Fruit fly (Drosophila melanogaster): ENCODE results near the gene CG14075.

dm6 chr3L:19014802-19015201 lies 30.0 kb downstream of the CG14075 start:
- TF ChIP-seq dysf (GFP tag; IDR thresholded peaks at IDR 0.05), result no peak
- TF ChIP-seq vvl (GFP tag; IDR thresholded peaks at IDR 0.05), result peak; percentile 11; the same call in 1 of the 2 replicates
- TF ChIP-seq fru (optimal IDR thresholded peaks at IDR 0.05), result no peak
- TF ChIP-seq gcm2 (GFP tag; optimal IDR thresholded peaks at IDR 0.05), result no peak
- TF ChIP-seq CG17568 (GFP tag; optimal IDR thresholded peaks at IDR 0.05), result no peak
- TF ChIP-seq mld (GFP tag; IDR thresholded peaks at IDR 0.05; ENCODE audit: partially characterized antibody), result no peak
- no peak for TF ChIP-seq Dip2 (GFP tag; IDR thresholded peaks at IDR 0.05)
- no peak for TF ChIP-seq CG17328 (GFP tag; IDR thresholded peaks at IDR 0.05)
- TF ChIP-seq Adf1 (GFP tag; IDR thresholded peaks at IDR 0.05), result no peak
- TF ChIP-seq vfl (GFP tag; optimal IDR thresholded peaks at IDR 0.05), result no peak
- no peak for TF ChIP-seq Hsf (GFP tag; optimal IDR thresholded peaks at IDR 0.05)
- TF ChIP-seq NK7.1 (GFP tag; optimal IDR thresholded peaks at IDR 0.05), result no peak
- no peak for TF ChIP-seq CG4820 (GFP tag; optimal IDR thresholded peaks at IDR 0.05)
